Worm (Caenorhabditis elegans) whole organism, mixed stage, embryonic: ENCODE results near the gene abf-5.

Source experiments
- M03D4.4 ChIP-seq: sonication (generic microtip); optimal IDR thresholded peaks from 2 replicates; lab custom pipeline; 2017; ENCODE audit warnings: mild to moderate bottlenecking, missing genetic modification characterization, missing compliant biosample characterization
- ceh-43 ChIP-seq: fragments of 200-800 bp; sonication (Bioruptor generic); optimal IDR thresholded peaks from 2 replicates; lab custom pipeline; 2018; ENCODE audit warnings: mild to moderate bottlenecking, missing genetic modification characterization, moderate library complexity, missing compliant biosample characterization
- elt-1 ChIP-seq: sonication (generic microtip); optimal IDR thresholded peaks from 2 replicates; lab custom pipeline; 2017; ENCODE audit warnings: missing genetic modification characterization, mild to moderate bottlenecking, missing compliant biosample characterization, antibody characterized with exemption, moderate library complexity, borderline replicate concordance; ENCODE audit not compliant: insufficient read depth
- elt-3 ChIP-seq: fragments of 150-350 bp; optimal IDR thresholded peaks from 2 replicates; lab custom pipeline; 2014; ENCODE audit warnings: missing biosample characterization, missing genetic modification characterization
- lin-13 ChIP-seq: fragments of 150-350 bp; optimal IDR thresholded peaks from 2 replicates; lab custom pipeline; 2014; ENCODE audit warnings: missing biosample characterization, missing genetic modification characterization
- nhr-237 ChIP-seq: fragments of 150-350 bp; optimal IDR thresholded peaks from 2 replicates; lab custom pipeline; 2014; ENCODE audit warnings: missing biosample characterization, missing genetic modification characterization
- nhr-28 ChIP-seq: fragments of 150-350 bp; optimal IDR thresholded peaks from 2 replicates; lab custom pipeline; 2014; ENCODE audit warnings: missing biosample characterization, missing genetic modification characterization
- sem-2 ChIP-seq: fragments of 200-800 bp; sonication (Bioruptor generic); optimal IDR thresholded peaks from 2 replicates; lab custom pipeline; 2018; ENCODE audit warnings: mild to moderate bottlenecking, missing genetic modification characterization, missing compliant biosample characterization
- snpc-4 ChIP-seq: fragments of 150-350 bp; optimal IDR thresholded peaks from 2 replicates; lab custom pipeline; 2014; ENCODE audit warnings: missing biosample characterization, missing genetic modification characterization
- unc-39 ChIP-seq: fragments of 150-350 bp; optimal IDR thresholded peaks from 2 replicates; lab custom pipeline; 2014; ENCODE audit warnings: missing biosample characterization, missing genetic modification characterization

DNA sequence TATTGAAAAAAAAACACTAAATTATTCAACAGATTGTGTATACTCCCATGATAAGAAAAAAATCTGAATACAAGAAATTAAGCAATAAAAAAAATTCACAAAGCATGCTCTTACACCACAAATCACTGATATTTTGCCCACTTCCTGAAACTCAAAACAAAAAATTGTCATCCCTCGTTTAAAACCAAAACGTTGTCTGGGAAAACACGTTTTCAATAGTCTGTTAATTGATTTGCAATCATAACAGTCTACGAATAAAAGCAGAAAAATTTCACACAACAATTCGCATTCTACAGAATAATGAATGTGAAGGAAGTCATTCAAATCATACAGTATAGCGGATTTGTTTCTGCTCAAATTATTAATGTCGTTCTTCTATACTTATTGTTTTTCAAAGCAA is 5.0 kb upstream of the abf-5 start, which contains the start of gene str-124:
- no peak for TF ChIP-seq nhr-237 (tag; lab: Kevin White, UChicago)
- TF ChIP-seq lin-13, result no peak
- no peak for TF ChIP-seq snpc-4 (tag; lab: Kevin White, UChicago)
- no peak for TF ChIP-seq elt-3 (tag; lab: Kevin White, UChicago)
- TF ChIP-seq elt-1 (tag; lab: Kevin White, UChicago), result no peak
- TF ChIP-seq nhr-28 (tag; lab: Kevin White, UChicago), result no peak
- TF ChIP-seq ceh-43 (GFP tag; lab: Kevin White, UChicago), result no peak
- TF ChIP-seq sem-2, result no peak
- TF ChIP-seq unc-39 (tag; lab: Kevin White, UChicago), result no peak
- TF ChIP-seq M03D4.4, result no peak
